Worm (Caenorhabditis elegans) whole organism, midembryonic: Measurements from ENCODE around the gene cyp-33C4.

Source experiments
- T22C8.4 ChIP-seq: fragments of 200-800 bp; sonication (Bioruptor generic); IDR thresholded peaks from 2 replicates; pipeline ENCODE4 v1.3.6; 2022; ENCODE audit warnings: missing genetic modification characterization, missing compliant biosample characterization
- flt-1 ChIP-seq: fragments of 200-800 bp; sonication (Bioruptor generic); IDR thresholded peaks from 2 replicates; pipeline ENCODE4 v1.3.6; 2022; ENCODE audit warnings: missing genetic modification characterization, missing compliant biosample characterization
- klf-2 ChIP-seq: fragments of 200-800 bp; sonication (Bioruptor generic); conservative IDR thresholded peaks from 2 replicates; pipeline ENCODE4 v1.3.6; 2022; ENCODE audit warnings: missing genetic modification reagents, missing genetic modification characterization, missing compliant biosample characterization
- med-1 ChIP-seq: sonication (generic microtip); optimal IDR thresholded peaks from 2 replicates; lab custom pipeline; 2017; ENCODE audit warnings: missing genetic modification characterization, mild to moderate bottlenecking, missing compliant biosample characterization, antibody characterized with exemption, missing genetic modification reagents; ENCODE audit not compliant: insufficient read depth
- ref-1 ChIP-seq: fragments of 200-800 bp; sonication (Bioruptor generic); conservative IDR thresholded peaks from 2 replicates; pipeline ENCODE4 v1.3.6; 2022; ENCODE audit warnings: missing genetic modification reagents, missing genetic modification characterization, missing compliant biosample characterization
- tab-1 ChIP-seq: fragments of 200-800 bp; sonication (Bioruptor generic); IDR thresholded peaks from 2 replicates; pipeline ENCODE4 v1.3.6; 2022; ENCODE audit warnings: missing genetic modification characterization, missing compliant biosample characterization
- ztf-23 ChIP-seq: fragments of 200-800 bp; sonication (Bioruptor generic); IDR thresholded peaks from 2 replicates; pipeline ENCODE4 v1.3.6; 2022; ENCODE audit warnings: missing genetic modification reagents, missing genetic modification characterization, missing compliant biosample characterization
- ztf-29 ChIP-seq: fragments of 200-800 bp; sonication (Bioruptor generic); IDR thresholded peaks from 2 replicates; pipeline ENCODE4 v1.3.6; 2022; ENCODE audit warnings: missing genetic modification reagents, missing genetic modification characterization, missing compliant biosample characterization

ce11 chrV:2249310-2249709 is 13.4 kb downstream of the cyp-33C4 start, which contains the start of gene cyp-33C6:
- no peak for TF ChIP-seq tab-1 (GFP tag; lab: Robert Waterston, UW)
- no peak for TF ChIP-seq ref-1 (GFP tag; lab: Robert Waterston, UW)
- TF ChIP-seq flt-1 (GFP tag; lab: Robert Waterston, UW) = no peak
- no peak for TF ChIP-seq med-1
- no peak for TF ChIP-seq T22C8.4 (GFP tag; lab: Robert Waterston, UW)
- no peak for TF ChIP-seq ztf-29 (GFP tag; lab: Robert Waterston, UW)
- no peak for TF ChIP-seq ztf-23
- TF ChIP-seq klf-2 (GFP tag; lab: Robert Waterston, UW) = no peak
